Worm (Caenorhabditis elegans) whole organism, L2 larva: Measurements from ENCODE around the gene D1022.4.

Source experiments
- C34F6.9 ChIP-seq: fragments of 150-350 bp; optimal IDR thresholded peaks from 2 replicates; lab custom pipeline; 2014; ENCODE audit warnings: missing biosample characterization, missing genetic modification characterization
- R02D3.7 ChIP-seq: fragments of 150-350 bp; optimal IDR thresholded peaks from 2 replicates; lab custom pipeline; 2014; ENCODE audit warnings: missing biosample characterization, missing genetic modification characterization
- Y55F3AM.14 ChIP-seq: fragments of 200-800 bp; sonication (Bioruptor generic); optimal IDR thresholded peaks from 2 replicates; lab custom pipeline; 2018; ENCODE audit warnings: mild to moderate bottlenecking, missing genetic modification characterization, missing compliant biosample characterization
- ZK546.5 ChIP-seq: sonication (generic microtip); optimal IDR thresholded peaks from 2 replicates; lab custom pipeline; 2017; ENCODE audit warnings: missing biosample characterization, missing genetic modification characterization
- aly-2 ChIP-seq: fragments of 150-350 bp; optimal IDR thresholded peaks from 2 replicates; lab custom pipeline; 2014; ENCODE audit warnings: missing biosample characterization, missing genetic modification characterization
- blmp-1 ChIP-seq: sonication (generic microtip); optimal IDR thresholded peaks from 2 replicates; lab custom pipeline; 2017; ENCODE audit warnings: missing genetic modification characterization, mild to moderate bottlenecking, missing compliant biosample characterization, antibody characterized with exemption, moderate library complexity; ENCODE audit not compliant: insufficient read depth
- ceh-16 ChIP-seq: fragments of 150-350 bp; optimal IDR thresholded peaks from 2 replicates; lab custom pipeline; 2014; ENCODE audit warnings: missing biosample characterization, missing genetic modification characterization
- ceh-82 ChIP-seq: fragments of 150-350 bp; optimal IDR thresholded peaks from 2 replicates; lab custom pipeline; 2014; ENCODE audit warnings: missing biosample characterization, missing genetic modification characterization
- crh-2 ChIP-seq: sonication (generic microtip); optimal IDR thresholded peaks from 2 replicates; lab custom pipeline; 2017; ENCODE audit warnings: missing biosample characterization, missing genetic modification characterization
- dmd-4 ChIP-seq: sonication (generic microtip); optimal IDR thresholded peaks from 2 replicates; lab custom pipeline; 2017; ENCODE audit warnings: missing biosample characterization, missing genetic modification characterization
- egl-27 ChIP-seq: sonication (generic microtip); optimal IDR thresholded peaks from 3 replicates; lab custom pipeline; 2017; ENCODE audit warnings: missing biosample characterization, missing genetic modification reagents, missing genetic modification characterization
- elt-1 ChIP-seq: fragments of 150-350 bp; optimal IDR thresholded peaks from 2 replicates; lab custom pipeline; 2014; ENCODE audit warnings: missing biosample characterization, missing genetic modification characterization
- elt-3 ChIP-seq: sonication (generic microtip); optimal IDR thresholded peaks from 2 replicates; lab custom pipeline; 2017; ENCODE audit warnings: missing biosample characterization, missing genetic modification characterization
- fos-1 ChIP-seq: fragments of 150-350 bp; optimal IDR thresholded peaks from 2 replicates; lab custom pipeline; 2014; ENCODE audit warnings: missing biosample characterization, missing genetic modification characterization
- gmeb-1 ChIP-seq: fragments of 150-350 bp; optimal IDR thresholded peaks from 2 replicates; lab custom pipeline; 2014; ENCODE audit warnings: missing biosample characterization, missing genetic modification characterization
- lin-11 ChIP-seq: fragments of 150-350 bp; sonication (generic microtip); optimal IDR thresholded peaks from 2 replicates; lab custom pipeline; 2014; ENCODE audit warnings: missing biosample characterization, missing genetic modification characterization, inconsistent platforms, mixed read lengths
- lin-39 ChIP-seq: fragments of 150-350 bp; optimal IDR thresholded peaks from 2 replicates; lab custom pipeline; 2014; ENCODE audit warnings: missing biosample characterization, missing genetic modification reagents, missing genetic modification characterization
- lsy-2 ChIP-seq, 2 experiments: fragments of 150-350 bp in 1 of 2; sonication (generic microtip) in 1 of 2; optimal IDR thresholded peaks; 2 replicates each; lab custom pipeline; 2014 to 2017; ENCODE audit warnings: missing biosample characterization in 2 of 2, missing genetic modification characterization in 2 of 2
- mab-5 ChIP-seq: fragments of 150-350 bp; optimal IDR thresholded peaks from 2 replicates; lab custom pipeline; 2014; ENCODE audit warnings: missing biosample characterization, missing genetic modification characterization
- mbf-1 ChIP-seq: sonication (generic microtip); optimal IDR thresholded peaks from 2 replicates; lab custom pipeline; 2017; ENCODE audit warnings: missing biosample characterization, missing genetic modification characterization
- mdl-1 ChIP-seq, 2 experiments: fragments of 150-350 bp in 1 of 2; sonication (generic microtip) in 1 of 2; optimal IDR thresholded peaks; 2 replicates each; lab custom pipeline; 2017; ENCODE audit warnings: missing biosample characterization in 2 of 2, missing genetic modification characterization in 2 of 2
- nhr-10 ChIP-seq: sonication (generic microtip); optimal IDR thresholded peaks from 2 replicates; lab custom pipeline; 2017; ENCODE audit warnings: missing biosample characterization, missing genetic modification characterization
- nhr-11 ChIP-seq: fragments of 150-350 bp; optimal IDR thresholded peaks from 2 replicates; lab custom pipeline; 2014; ENCODE audit warnings: missing biosample characterization, missing genetic modification characterization
- nhr-129 ChIP-seq: fragments of 150-350 bp; optimal IDR thresholded peaks from 2 replicates; lab custom pipeline; 2014; ENCODE audit warnings: missing biosample characterization, missing genetic modification characterization
- nhr-21 ChIP-seq: fragments of 150-350 bp; optimal IDR thresholded peaks from 2 replicates; lab custom pipeline; 2014; ENCODE audit warnings: missing biosample characterization, missing genetic modification characterization
- nhr-23 ChIP-seq: fragments of 150-350 bp; optimal IDR thresholded peaks from 2 replicates; lab custom pipeline; 2014; ENCODE audit warnings: missing biosample characterization, missing genetic modification reagents, missing genetic modification characterization
- nhr-237 ChIP-seq: fragments of 150-350 bp; optimal IDR thresholded peaks from 2 replicates; lab custom pipeline; 2014; ENCODE audit warnings: missing biosample characterization, missing genetic modification characterization
- nhr-25 ChIP-seq: fragments of 150-350 bp; sonication (generic microtip); optimal IDR thresholded peaks from 3 replicates; lab custom pipeline; 2014; ENCODE audit warnings: missing biosample characterization, missing genetic modification characterization
- nhr-6 ChIP-seq: fragments of 150-350 bp; optimal IDR thresholded peaks from 2 replicates; lab custom pipeline; 2014; ENCODE audit warnings: missing biosample characterization, missing genetic modification characterization
- nhr-77 ChIP-seq: fragments of 150-350 bp; optimal IDR thresholded peaks from 2 replicates; lab custom pipeline; 2014; ENCODE audit warnings: missing biosample characterization, missing genetic modification characterization
- peb-1 ChIP-seq: fragments of 150-350 bp; optimal IDR thresholded peaks from 2 replicates; lab custom pipeline; 2014; ENCODE audit warnings: missing biosample characterization, missing genetic modification characterization
- sem-4 ChIP-seq: fragments of 150-350 bp; optimal IDR thresholded peaks from 2 replicates; lab custom pipeline; 2014; ENCODE audit warnings: missing biosample characterization, missing genetic modification reagents, missing genetic modification characterization
- skn-1 ChIP-seq: sonication (generic microtip); optimal IDR thresholded peaks from 2 replicates; lab custom pipeline; 2017; ENCODE audit warnings: missing biosample characterization, missing genetic modification characterization
- sma-3 ChIP-seq: sonication (generic microtip); optimal IDR thresholded peaks from 2 replicates; lab custom pipeline; 2016; ENCODE audit warnings: missing genetic modification reagents, missing genetic modification characterization, missing compliant biosample characterization
- sma-9 ChIP-seq, 2 experiments: fragments of 150-350 bp in 1 of 2; sonication (generic microtip) in 1 of 2; optimal IDR thresholded peaks; 2 replicates each; lab custom pipeline; 2014 to 2016; ENCODE audit warnings: missing genetic modification characterization in 2 of 2, mild to moderate bottlenecking in 1 of 2, missing biosample characterization in 1 of 2, missing compliant biosample characterization in 1 of 2, missing genetic modification reagents in 1 of 2, moderate library complexity in 1 of 2
- snpc-4 ChIP-seq: fragments of 150-350 bp; optimal IDR thresholded peaks from 2 replicates; lab custom pipeline; 2014; ENCODE audit warnings: missing biosample characterization, missing genetic modification characterization
- unc-39 ChIP-seq: fragments of 150-350 bp; optimal IDR thresholded peaks from 2 replicates; lab custom pipeline; 2014; ENCODE audit warnings: missing biosample characterization, missing genetic modification characterization
- unc-55 ChIP-seq: fragments of 150-350 bp; sonication (generic microtip); optimal IDR thresholded peaks from 3 replicates; lab custom pipeline; 2014; ENCODE audit warnings: missing biosample characterization, missing genetic modification reagents, missing genetic modification characterization
- unc-62 ChIP-seq: fragments of 150-350 bp; optimal IDR thresholded peaks from 2 replicates; lab custom pipeline; 2014; ENCODE audit warnings: missing biosample characterization, missing genetic modification reagents, missing genetic modification characterization
- zag-1 ChIP-seq: fragments of 150-350 bp; optimal IDR thresholded peaks from 2 replicates; lab custom pipeline; 2014; ENCODE audit warnings: missing biosample characterization, missing genetic modification characterization
- ztf-1 ChIP-seq: fragments of 200-800 bp; sonication (Bioruptor generic); conservative IDR thresholded peaks from 2 replicates; pipeline ENCODE4 v1.3.6; 2022; ENCODE audit warnings: missing genetic modification characterization, missing compliant biosample characterization
- ztf-11 ChIP-seq: sonication (generic microtip); optimal IDR thresholded peaks from 2 replicates; lab custom pipeline; 2017; ENCODE audit warnings: missing biosample characterization, missing genetic modification characterization
- ztf-4 ChIP-seq: fragments of 150-350 bp; optimal IDR thresholded peaks from 2 replicates; lab custom pipeline; 2014; ENCODE audit warnings: missing biosample characterization, missing genetic modification characterization

Gene D1022.4

ce11 chrII:7457210-7457609 is at the start of gene D1022.4:
D1022.4 (minus strand) TSS chrII:7457292.
- no peak for TF ChIP-seq nhr-21 (tag; lab: Kevin White, UChicago)
- TF ChIP-seq crh-2 (tag; lab: Kevin White, UChicago) = peak; percentile 38
- TF ChIP-seq Y55F3AM.14 (GFP tag; lab: Kevin White, UChicago) = no peak
- TF ChIP-seq nhr-11 = no peak
- no peak for TF ChIP-seq mbf-1
- TF ChIP-seq ZK546.5 (tag; lab: Kevin White, UChicago) = no peak
- TF ChIP-seq zag-1 (tag; lab: Kevin White, UChicago) = no peak
- TF ChIP-seq R02D3.7 (tag; lab: Kevin White, UChicago) = no peak
- TF ChIP-seq blmp-1 (tag; lab: Kevin White, UChicago) = peak; percentile 56
- TF ChIP-seq nhr-6 = no peak
- no peak for TF ChIP-seq nhr-77 (tag; lab: Kevin White, UChicago)
- TF ChIP-seq dmd-4 (tag; lab: Kevin White, UChicago) = no peak
- TF ChIP-seq gmeb-1 = peak; percentile 37
- no peak for TF ChIP-seq unc-55
- no peak for TF ChIP-seq ceh-16 (tag; lab: Kevin White, UChicago)
- TF ChIP-seq lin-39 (tag; lab: Kevin White, UChicago) = no peak
- TF ChIP-seq unc-62 = no peak
- no peak for TF ChIP-seq peb-1
- TF ChIP-seq nhr-129 = no peak
- peak; percentile 33 for TF ChIP-seq C34F6.9 (tag; lab: Kevin White, UChicago)
- no peak for TF ChIP-seq snpc-4 (tag; lab: Kevin White, UChicago)
- no peak for TF ChIP-seq sem-4
- TF ChIP-seq lin-11 (tag; lab: Kevin White, UChicago) = no peak
- TF ChIP-seq sma-9 (GFP tag; optimal IDR thresholded peaks at IDR 0.05; lab: Kevin White, UChicago) = peak; percentile 68
- no peak for TF ChIP-seq sma-9 (tag; optimal IDR thresholded peaks at IDR 0.05; lab: Kevin White, UChicago)
- no peak for TF ChIP-seq nhr-25 (tag; lab: Kevin White, UChicago)
- no peak for TF ChIP-seq nhr-10 (tag; lab: Kevin White, UChicago)
- peak; percentile 57 for TF ChIP-seq fos-1
- no peak for TF ChIP-seq ztf-11 (tag; lab: Kevin White, UChicago)
- no peak for TF ChIP-seq elt-1
- TF ChIP-seq lsy-2 (tag; optimal IDR thresholded peaks at IDR 0.05; lab: Kevin White, UChicago) = no peak
- TF ChIP-seq nhr-237 (tag; lab: Kevin White, UChicago) = no peak
- no peak for TF ChIP-seq nhr-23 (tag; lab: Kevin White, UChicago)
- TF ChIP-seq unc-39 (tag; lab: Kevin White, UChicago) = no peak
- TF ChIP-seq sma-3 (GFP tag; lab: Kevin White, UChicago) = no peak
- TF ChIP-seq elt-3 (tag; lab: Kevin White, UChicago) = no peak
- TF ChIP-seq aly-2 (tag; lab: Kevin White, UChicago) = no peak
- no peak for TF ChIP-seq mdl-1 (tag; optimal IDR thresholded peaks at IDR 0.05; lab: Kevin White, UChicago)
- no peak for TF ChIP-seq skn-1 (tag; lab: Kevin White, UChicago)
- no peak for TF ChIP-seq mab-5 (tag; lab: Kevin White, UChicago)
- TF ChIP-seq ceh-82 (tag; lab: Kevin White, UChicago) = no peak
- no peak for TF ChIP-seq ztf-1
- TF ChIP-seq, all 48 proteins: peak for 6

ce11 chrII:7505005-7505404 is 47.9 kb upstream of the D1022.4 start, which contains the start of gene C28F5.1:
C28F5.1 (plus strand) TSS chrII:7505305.
- TF ChIP-seq nhr-77 (tag; lab: Kevin White, UChicago) (no peak), sma-9 (GFP tag; optimal IDR thresholded peaks at IDR 0.05; lab: Kevin White, UChicago) (no peak), sma-9 (tag; optimal IDR thresholded peaks at IDR 0.05; lab: Kevin White, UChicago) (no peak), unc-62 (no peak), skn-1 (tag; lab: Kevin White, UChicago) (no peak), dmd-4 (tag; lab: Kevin White, UChicago) (no peak), snpc-4 (tag; lab: Kevin White, UChicago) (no peak), nhr-11 (no peak), nhr-21 (tag; lab: Kevin White, UChicago) (no peak), lin-11 (tag; lab: Kevin White, UChicago) (no peak), nhr-129 (no peak)

- TF ChIP-seq ztf-1 (no peak), lin-39 (tag; lab: Kevin White, UChicago) (no peak), nhr-11 (no peak), nhr-10 (tag; lab: Kevin White, UChicago) (no peak), lin-11 (tag; lab: Kevin White, UChicago) (no peak), snpc-4 (tag; lab: Kevin White, UChicago) (no peak), egl-27 (no peak), ztf-4 (tag; lab: Kevin White, UChicago) (no peak), aly-2 (tag; lab: Kevin White, UChicago) (no peak), unc-55 (no peak), ZK546.5 (tag; lab: Kevin White, UChicago) (no peak)
These were observed 42.3 kb upstream of the D1022.4 start, which contains the start of gene srab-14 for ce11 chrII:7499390-7499789. srab-14 (minus strand) TSS chrII:7499490.
